Worm (Caenorhabditis elegans) whole organism, L2 larva: Measurements from ENCODE around the gene D1014.7.

Source experiments
- crh-2 ChIP-seq: sonication (generic microtip); optimal IDR thresholded peaks from 2 replicates; lab custom pipeline; 2017; ENCODE audit warnings: missing biosample characterization, missing genetic modification characterization
- dmd-4 ChIP-seq: sonication (generic microtip); optimal IDR thresholded peaks from 2 replicates; lab custom pipeline; 2017; ENCODE audit warnings: missing biosample characterization, missing genetic modification characterization
- lin-13 ChIP-seq: fragments of 150-350 bp; optimal IDR thresholded peaks from 2 replicates; lab custom pipeline; 2014; ENCODE audit warnings: missing biosample characterization, missing genetic modification reagents, missing genetic modification characterization
- unc-39 ChIP-seq: fragments of 150-350 bp; optimal IDR thresholded peaks from 2 replicates; lab custom pipeline; 2014; ENCODE audit warnings: missing biosample characterization, missing genetic modification characterization

- TF ChIP-seq lin-13 (GFP tag; lab: Kevin White, UChicago) (no peak), crh-2 (no peak), dmd-4 (tag; lab: Kevin White, UChicago) (no peak), unc-39 (no peak)
Observed at ce11 chrV:8161699-8162098, 43.6 kb downstream of the D1014.7 start, which contains the start of gene F20D6.5.
